Fruit fly (Drosophila melanogaster) whole organism, embryonic: ENCODE measurements around the gene CG45073.

Experiments
- BEAF-32 ChIP-seq: fragments of 200-800 bp; sonication (Bioruptor generic); optimal IDR thresholded peaks from 3 replicates; lab custom pipeline; 2017; ENCODE audit warnings: missing biosample characterization, missing genetic modification characterization, mild to moderate bottlenecking, moderate library complexity, missing genetic modification reagents
- Blimp-1 ChIP-seq: fragments of 200-800 bp; sonication (Bioruptor generic); optimal IDR thresholded peaks from 3 replicates; lab custom pipeline; 2018; ENCODE audit warnings: missing biosample characterization, missing genetic modification characterization, mild to moderate bottlenecking, moderate library complexity, missing genetic modification reagents
- CG11504 ChIP-seq: fragments of 200-800 bp; sonication (Bioruptor generic); optimal IDR thresholded peaks from 3 replicates; lab custom pipeline; 2019; ENCODE audit warnings: missing biosample characterization, mild to moderate bottlenecking, missing genetic modification characterization, moderate library complexity
- CG12391 ChIP-seq: fragments of 200-800 bp; sonication (Bioruptor generic); optimal IDR thresholded peaks from 3 replicates; lab custom pipeline; 2018; ENCODE audit warnings: missing biosample characterization, mild to moderate bottlenecking, missing genetic modification characterization, moderate library complexity
- CG12769 ChIP-seq: fragments of 200-800 bp; sonication (Bioruptor generic); optimal IDR thresholded peaks from 2 replicates; lab custom pipeline; 2019; ENCODE audit warnings: missing biosample characterization, mild to moderate bottlenecking, missing genetic modification characterization, moderate library complexity
- CG13894 ChIP-seq: fragments of 200-800 bp; sonication (Bioruptor generic); optimal IDR thresholded peaks from 3 replicates; lab custom pipeline; 2018; ENCODE audit warnings: missing biosample characterization, mild to moderate bottlenecking, missing genetic modification characterization, moderate library complexity
- CG14667 ChIP-seq: fragments of 200-800 bp; sonication (Bioruptor generic); IDR thresholded peaks from 2 replicates; pipeline ENCODE4 v1.3.6; 2022; ENCODE audit warnings: missing biosample characterization, missing genetic modification characterization
- CG15011 ChIP-seq: fragments of 200-800 bp; sonication (Bioruptor generic); optimal IDR thresholded peaks from 3 replicates; lab custom pipeline; 2018; ENCODE audit warnings: missing biosample characterization, mild to moderate bottlenecking, missing genetic modification characterization
- CG15514 ChIP-seq: fragments of 200-800 bp; sonication (Bioruptor generic); optimal IDR thresholded peaks from 3 replicates; lab custom pipeline; 2017; ENCODE audit warnings: missing biosample characterization, missing genetic modification characterization, mild to moderate bottlenecking, moderate library complexity, missing genetic modification reagents
- CG17829 ChIP-seq: fragments of 200-800 bp; optimal IDR thresholded peaks from 2 replicates; lab custom pipeline; 2019; ENCODE audit warnings: missing biosample characterization, mild to moderate bottlenecking, missing genetic modification characterization, moderate library complexity
- CG2199 ChIP-seq: fragments of 200-800 bp; sonication (Bioruptor generic); IDR thresholded peaks from 3 replicates; pipeline ENCODE4 v1.3.6; 2022; ENCODE audit warnings: missing biosample characterization, missing genetic modification characterization
- CG30403 ChIP-seq: fragments of 200-800 bp; sonication (Bioruptor generic); optimal IDR thresholded peaks from 3 replicates; lab custom pipeline; 2016; ENCODE audit warnings: missing biosample characterization, missing genetic modification characterization
- CG4617 ChIP-seq: fragments of 200-800 bp; sonication (Bioruptor generic); optimal IDR thresholded peaks from 3 replicates; lab custom pipeline; 2016; ENCODE audit warnings: missing biosample characterization, missing genetic modification characterization, borderline replicate concordance
- CG5953 ChIP-seq: fragments of 200-800 bp; sonication (Bioruptor generic); IDR thresholded peaks from 2 replicates; pipeline ENCODE4 v1.3.6; 2022; ENCODE audit warnings: missing biosample characterization, missing genetic modification characterization
- CG6689 ChIP-seq: fragments of 200-800 bp; sonication (Bioruptor generic); IDR thresholded peaks from 2 replicates; pipeline ENCODE4 v1.3.6; 2022; ENCODE audit warnings: missing biosample characterization, missing genetic modification characterization
- CG6854 ChIP-seq: fragments of 200-800 bp; sonication (Bioruptor generic); optimal IDR thresholded peaks from 3 replicates; lab custom pipeline; 2017; ENCODE audit warnings: missing biosample characterization, mild to moderate bottlenecking, missing genetic modification characterization
- CG7357 ChIP-seq: fragments of 200-800 bp; sonication (Bioruptor generic); IDR thresholded peaks from 3 replicates; pipeline ENCODE4 v1.3.6; 2022; ENCODE audit warnings: missing biosample characterization, missing genetic modification characterization
- CG7839 ChIP-seq: fragments of 200-800 bp; sonication (Bioruptor generic); optimal IDR thresholded peaks from 3 replicates; lab custom pipeline; 2018; ENCODE audit warnings: missing biosample characterization, mild to moderate bottlenecking, missing genetic modification characterization, moderate library complexity
- CG8924 ChIP-seq: fragments of 200-800 bp; optimal IDR thresholded peaks from 3 replicates; lab custom pipeline; 2019; ENCODE audit warnings: missing biosample characterization, mild to moderate bottlenecking, missing genetic modification characterization, moderate library complexity
- D ChIP-seq, 2 experiments: fragments of 200-800 bp in 1 of 2; fragments of >200 bp in 1 of 2; sonication (Bioruptor generic) in 1 of 2; optimal IDR thresholded peaks; 2 replicates in 1 of 2; 3 replicates in 1 of 2; lab custom pipeline; 2017; ENCODE audit warnings: mild to moderate bottlenecking in 1 of 2, missing biosample characterization in 1 of 2, missing genetic modification characterization in 1 of 2, missing genetic modification reagents in 1 of 2
- Dfd ChIP-seq, 2 experiments: fragments of >200 bp; optimal IDR thresholded peaks; 2 replicates each; lab custom pipeline; 2017; ENCODE audit warnings: missing biosample characterization in 2 of 2, missing genetic modification characterization in 2 of 2
- E2f1 ChIP-seq: fragments of 200-800 bp; sonication (Bioruptor generic); IDR thresholded peaks from 2 replicates; pipeline ENCODE4 v1.3.6; 2022; ENCODE audit warnings: missing biosample characterization, missing genetic modification characterization
- Eip74EF ChIP-seq, 2 experiments: fragments of 200-800 bp in 1 of 2; fragments of >200 bp in 1 of 2; sonication (Bioruptor generic) in 1 of 2; optimal IDR thresholded peaks; 2 replicates each; lab custom pipeline; 2017 to 2019; ENCODE audit warnings: missing biosample characterization in 2 of 2, missing genetic modification characterization in 2 of 2, mild to moderate bottlenecking in 1 of 2, moderate library complexity in 1 of 2
- Elba2 ChIP-seq: fragments of 200-800 bp; sonication (Bioruptor generic); optimal IDR thresholded peaks from 3 replicates; lab custom pipeline; 2016; ENCODE audit warnings: missing biosample characterization, missing genetic modification characterization
- HHEX ChIP-seq: fragments of 200-800 bp; sonication (Bioruptor generic); optimal IDR thresholded peaks from 3 replicates; lab custom pipeline; 2017; ENCODE audit warnings: missing biosample characterization, mild to moderate bottlenecking, missing genetic modification characterization, missing genetic modification reagents
- HLH54F ChIP-seq: fragments of 200-800 bp; sonication (Bioruptor generic); optimal IDR thresholded peaks from 3 replicates; lab custom pipeline; 2016; ENCODE audit warnings: missing biosample characterization, missing genetic modification characterization
- HLHmδ ChIP-seq: fragments of 200-800 bp; sonication (Bioruptor generic); optimal IDR thresholded peaks from 2 replicates; lab custom pipeline; 2018; ENCODE audit warnings: missing biosample characterization, mild to moderate bottlenecking, missing genetic modification characterization, moderate library complexity
- Hand ChIP-seq: fragments of 200-800 bp; sonication (Bioruptor generic); optimal IDR thresholded peaks from 2 replicates; lab custom pipeline; 2017; ENCODE audit warnings: mild to moderate bottlenecking, missing biosample characterization, missing genetic modification reagents, missing genetic modification characterization
- Meics ChIP-seq: fragments of 200-800 bp; sonication (Bioruptor generic); optimal IDR thresholded peaks from 2 replicates; lab custom pipeline; 2017; ENCODE audit warnings: missing biosample characterization, mild to moderate bottlenecking, missing genetic modification characterization
- Mes4 ChIP-seq: fragments of 200-800 bp; sonication (Bioruptor generic); optimal IDR thresholded peaks from 2 replicates; lab custom pipeline; 2016; ENCODE audit warnings: missing biosample characterization, missing genetic modification characterization
- Vsx1 ChIP-seq: fragments of 200-800 bp; sonication (Bioruptor generic); optimal IDR thresholded peaks from 2 replicates; lab custom pipeline; 2017; ENCODE audit warnings: missing biosample characterization, mild to moderate bottlenecking, missing genetic modification characterization, missing genetic modification reagents
- amos ChIP-seq: fragments of 200-800 bp; sonication (Bioruptor generic); IDR thresholded peaks from 2 replicates; pipeline ENCODE4 v1.3.6; 2022; ENCODE audit warnings: missing biosample characterization, missing genetic modification characterization; ENCODE audit not compliant: partially characterized antibody
- bowl ChIP-seq: fragments of 200-800 bp; sonication (Bioruptor generic); IDR thresholded peaks from 2 replicates; pipeline ENCODE4 v1.3.6; 2022; ENCODE audit warnings: missing biosample characterization, missing genetic modification characterization
- ci ChIP-seq: fragments of 200-800 bp; sonication (Bioruptor generic); IDR thresholded peaks from 3 replicates; pipeline ENCODE4 v1.3.6; 2022; ENCODE audit warnings: missing biosample characterization, missing genetic modification characterization
- ems ChIP-seq: fragments of 200-800 bp; sonication (Bioruptor generic); optimal IDR thresholded peaks from 3 replicates; lab custom pipeline; 2016; ENCODE audit warnings: missing biosample characterization, missing genetic modification characterization
- esg ChIP-seq: fragments of 200-800 bp; sonication (Bioruptor generic); conservative IDR thresholded peaks from 2 replicates; pipeline ENCODE4 v1.3.6; 2022; ENCODE audit warnings: missing biosample characterization, missing genetic modification characterization
- eyg ChIP-seq: fragments of 200-800 bp; sonication (Bioruptor generic); optimal IDR thresholded peaks from 3 replicates; lab custom pipeline; 2016; ENCODE audit warnings: missing biosample characterization, missing genetic modification characterization
- fd102C ChIP-seq: fragments of 200-800 bp; sonication (Bioruptor generic); optimal IDR thresholded peaks from 2 replicates; lab custom pipeline; 2018; ENCODE audit warnings: missing biosample characterization, mild to moderate bottlenecking, missing genetic modification characterization, moderate library complexity
- her ChIP-seq: fragments of 200-800 bp; sonication (Bioruptor generic); optimal IDR thresholded peaks from 2 replicates; lab custom pipeline; 2016; ENCODE audit warnings: missing biosample characterization, missing genetic modification characterization
- jigr1 ChIP-seq: fragments of 200-800 bp; sonication (Bioruptor generic); IDR thresholded peaks from 3 replicates; pipeline ENCODE4 v1.3.6; 2022; ENCODE audit warnings: missing biosample characterization, missing genetic modification characterization
- luna ChIP-seq: fragments of 200-800 bp; sonication (Bioruptor generic); optimal IDR thresholded peaks from 2 replicates; lab custom pipeline; 2016; ENCODE audit warnings: missing biosample characterization, missing genetic modification characterization
- nom ChIP-seq: fragments of 200-800 bp; sonication (Bioruptor generic); optimal IDR thresholded peaks from 2 replicates; lab custom pipeline; 2017; ENCODE audit warnings: missing biosample characterization, missing genetic modification characterization, mild to moderate bottlenecking, moderate library complexity, missing genetic modification reagents
- pros ChIP-seq: fragments of 200-800 bp; sonication (Bioruptor generic); optimal IDR thresholded peaks from 3 replicates; lab custom pipeline; 2019; ENCODE audit warnings: missing biosample characterization, mild to moderate bottlenecking, missing genetic modification characterization, moderate library complexity
- sna ChIP-seq: fragments of 200-800 bp; sonication (Bioruptor generic); IDR thresholded peaks from 2 replicates; pipeline ENCODE4 v1.3.6; 2022; ENCODE audit warnings: missing biosample characterization, missing genetic modification characterization; ENCODE audit not compliant: partially characterized antibody
- ssp ChIP-seq: fragments of 200-800 bp; sonication (Bioruptor generic); IDR thresholded peaks from 2 replicates; pipeline ENCODE4 v1.3.6; 2022; ENCODE audit warnings: missing biosample characterization, missing genetic modification characterization
- stc ChIP-seq: fragments of 200-800 bp; sonication (Bioruptor generic); IDR thresholded peaks from 2 replicates; pipeline ENCODE4 v1.3.6; 2022; ENCODE audit warnings: missing biosample characterization, missing genetic modification characterization
- tgo ChIP-seq: fragments of 200-800 bp; sonication (Bioruptor generic); IDR thresholded peaks from 3 replicates; pipeline ENCODE4 v1.3.6; 2022; ENCODE audit warnings: missing biosample characterization, missing genetic modification characterization
- trem ChIP-seq: fragments of 200-800 bp; optimal IDR thresholded peaks from 3 replicates; lab custom pipeline; 2019; ENCODE audit warnings: missing biosample characterization, mild to moderate bottlenecking, missing genetic modification characterization, moderate library complexity

The CG45073 gene

DNA sequence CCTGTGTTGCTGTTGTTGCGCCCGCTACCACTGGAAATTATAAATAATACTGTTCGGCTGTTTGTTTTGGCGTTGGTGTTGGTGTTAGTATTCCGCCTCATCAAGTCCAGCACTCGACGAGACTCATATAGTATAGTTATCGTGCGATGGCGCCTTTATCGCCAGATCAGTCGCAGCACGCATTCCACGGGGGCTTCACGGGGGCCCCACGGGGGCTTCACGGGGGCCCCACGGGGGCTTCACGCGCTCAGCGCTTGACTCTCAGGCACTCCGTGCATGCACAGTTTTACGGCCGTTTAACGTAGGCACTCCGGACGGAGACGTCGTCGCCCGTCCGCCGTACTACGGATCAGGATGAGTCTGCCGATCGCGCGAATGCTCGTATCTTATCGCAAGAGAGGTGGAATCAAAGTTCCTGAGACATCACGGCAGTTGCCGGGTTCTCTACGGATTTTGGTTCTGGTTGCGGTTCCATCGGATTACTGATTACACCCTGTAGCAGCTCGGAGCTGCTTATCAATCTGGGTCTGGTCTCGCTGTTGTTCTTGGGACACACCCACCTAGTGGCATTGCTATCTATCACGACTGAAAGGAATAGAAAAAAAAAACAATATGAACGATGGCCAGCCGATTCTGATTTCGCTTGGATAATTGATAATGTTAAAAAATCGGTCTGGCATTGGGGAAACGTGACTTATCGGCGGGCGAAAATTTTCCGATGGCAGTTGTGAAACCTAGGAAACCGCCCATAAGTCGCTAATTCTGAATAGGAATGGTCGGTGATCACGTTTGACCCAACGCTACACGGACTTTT, 21.5 kb downstream of the CG45073 start (continued):
- TF ChIP-seq CG5953 (no peak), CG30403 (GFP tag; lab: Kevin White, UChicago) (no peak), esg (GFP tag; lab: Robert Waterston, UW) (no peak), CG6854 (peak; percentile 35), CG8924 (no peak), CG15514 (GFP tag; lab: Kevin White, UChicago) (peak; percentile 33), stc (GFP tag; lab: Robert Waterston, UW) (no peak), CG13894 (no peak), E2f1 (no peak), Eip74EF (GFP tag; optimal IDR thresholded peaks at IDR 0.05; lab: Kevin White, UChicago) (no peak), D (optimal IDR thresholded peaks at IDR 0.05; lab: Kevin White, UChicago) (no peak), D (GFP tag; optimal IDR thresholded peaks at IDR 0.05; lab: Kevin White, UChicago) (no peak), Vsx1 (no peak), fd102C (GFP tag; lab: Kevin White, UChicago) (no peak), HLHmδ (GFP tag; lab: Kevin White, UChicago) (no peak), ems (GFP tag; lab: Kevin White, UChicago) (no peak), her (GFP tag; lab: Kevin White, UChicago) (no peak), bowl (no peak), HLH54F (GFP tag; lab: Kevin White, UChicago) (no peak), sna (GFP tag; lab: Robert Waterston, UW) (no peak), CG17829 (tag; lab: Kevin White, UChicago) (no peak), CG11504 (tag; lab: Kevin White, UChicago) (no peak), trem (no peak), CG12769 (tag; lab: Kevin White, UChicago) (peak; percentile 49), CG6689 (GFP tag; lab: Robert Waterston, UW) (no peak), BEAF-32 (GFP tag; lab: Kevin White, UChicago) (no peak), CG15011 (GFP tag; lab: Kevin White, UChicago) (no peak), Elba2 (GFP tag; lab: Kevin White, UChicago) (no peak), ssp (GFP tag; lab: Robert Waterston, UW) (no peak), luna (GFP tag; lab: Kevin White, UChicago) (no peak), Hand (GFP tag; lab: Kevin White, UChicago) (peak; percentile 24), eyg (GFP tag; lab: Kevin White, UChicago) (no peak), CG14667 (no peak), tgo (GFP tag; lab: Robert Waterston, UW) (no peak), pros (GFP tag; lab: Kevin White, UChicago) (no peak), Meics (peak; percentile 33), ci (peak; percentile 60; the same call in 1 of the 3 replicates), CG4617 (no peak), Mes4 (GFP tag; lab: Kevin White, UChicago) (no peak), HHEX (GFP tag; lab: Kevin White, UChicago) (no peak), nom (no peak), Dfd (GFP tag; optimal IDR thresholded peaks at IDR 0.05; lab: Kevin White, UChicago) (no peak), amos (GFP tag; lab: Robert Waterston, UW) (no peak), CG2199 (GFP tag; lab: Robert Waterston, UW) (peak; percentile 83; the same call in 2 of the 3 replicates), CG7839 (tag; lab: Kevin White, UChicago) (no peak), jigr1 (GFP tag; lab: Robert Waterston, UW) (no peak), CG7357 (GFP tag; lab: Robert Waterston, UW) (no peak), Blimp-1 (GFP tag; lab: Kevin White, UChicago) (no peak), CG12391 (tag; lab: Kevin White, UChicago) (no peak)
